Worm (Caenorhabditis elegans) whole organism, midembryonic: ENCODE measurements around the gene msrp-3.

Experiments
- T22C8.4 ChIP-seq: fragments of 200-800 bp; sonication (Bioruptor generic); IDR thresholded peaks from 2 replicates; pipeline ENCODE4 v1.3.6; 2022; ENCODE audit warnings: missing genetic modification characterization, missing compliant biosample characterization
- cog-1 ChIP-seq: sonication (generic microtip); optimal IDR thresholded peaks from 2 replicates; lab custom pipeline; 2016; ENCODE audit warnings: missing genetic modification characterization, missing compliant biosample characterization
- flt-1 ChIP-seq: fragments of 200-800 bp; sonication (Bioruptor generic); IDR thresholded peaks from 2 replicates; pipeline ENCODE4 v1.3.6; 2022; ENCODE audit warnings: missing genetic modification characterization, missing compliant biosample characterization
- klf-2 ChIP-seq: fragments of 200-800 bp; sonication (Bioruptor generic); conservative IDR thresholded peaks from 2 replicates; pipeline ENCODE4 v1.3.6; 2022; ENCODE audit warnings: missing genetic modification reagents, missing genetic modification characterization, missing compliant biosample characterization
- med-1 ChIP-seq: sonication (generic microtip); optimal IDR thresholded peaks from 2 replicates; lab custom pipeline; 2017; ENCODE audit warnings: missing genetic modification characterization, mild to moderate bottlenecking, missing compliant biosample characterization, antibody characterized with exemption, missing genetic modification reagents; ENCODE audit not compliant: insufficient read depth
- ref-1 ChIP-seq: fragments of 200-800 bp; sonication (Bioruptor generic); conservative IDR thresholded peaks from 2 replicates; pipeline ENCODE4 v1.3.6; 2022; ENCODE audit warnings: missing genetic modification reagents, missing genetic modification characterization, missing compliant biosample characterization
- tab-1 ChIP-seq: fragments of 200-800 bp; sonication (Bioruptor generic); IDR thresholded peaks from 2 replicates; pipeline ENCODE4 v1.3.6; 2022; ENCODE audit warnings: missing genetic modification characterization, missing compliant biosample characterization
- ztf-23 ChIP-seq: fragments of 200-800 bp; sonication (Bioruptor generic); IDR thresholded peaks from 2 replicates; pipeline ENCODE4 v1.3.6; 2022; ENCODE audit warnings: missing genetic modification reagents, missing genetic modification characterization, missing compliant biosample characterization
- ztf-29 ChIP-seq: fragments of 200-800 bp; sonication (Bioruptor generic); IDR thresholded peaks from 2 replicates; pipeline ENCODE4 v1.3.6; 2022; ENCODE audit warnings: missing genetic modification reagents, missing genetic modification characterization, missing compliant biosample characterization

msrp-3 gene

ce11 chrII:788139-788538 is 26.5 kb downstream of the msrp-3 start, which contains the start of gene F46F5.15:
F46F5.15 (plus strand) TSS chrII:788439.
- TF ChIP-seq flt-1 (GFP tag; lab: Robert Waterston, UW) = no peak
- TF ChIP-seq ztf-29 (GFP tag; lab: Robert Waterston, UW) = no peak
- TF ChIP-seq cog-1 = no peak
- TF ChIP-seq klf-2 (GFP tag; lab: Robert Waterston, UW) = no peak
- no peak for TF ChIP-seq tab-1 (GFP tag; lab: Robert Waterston, UW)
- no peak for TF ChIP-seq ref-1 (GFP tag; lab: Robert Waterston, UW)
- no peak for TF ChIP-seq ztf-23 (GFP tag; lab: Robert Waterston, UW)
- TF ChIP-seq T22C8.4 (GFP tag; lab: Robert Waterston, UW) = no peak
- TF ChIP-seq med-1 = no peak

- no peak for TF ChIP-seq ztf-29 (GFP tag; lab: Robert Waterston, UW)
- no peak for TF ChIP-seq ztf-23 (GFP tag; lab: Robert Waterston, UW)
- no peak for TF ChIP-seq flt-1 (GFP tag; lab: Robert Waterston, UW)
- no peak for TF ChIP-seq cog-1
- no peak for TF ChIP-seq med-1
- no peak for TF ChIP-seq T22C8.4 (GFP tag; lab: Robert Waterston, UW)
- TF ChIP-seq ref-1 (GFP tag; lab: Robert Waterston, UW) = no peak
- no peak for TF ChIP-seq tab-1 (GFP tag; lab: Robert Waterston, UW)
- TF ChIP-seq klf-2 (GFP tag; lab: Robert Waterston, UW) = no peak
These were observed 27.7 kb downstream of the msrp-3 start, which contains the start of gene F46F5.16 for ce11 chrII:786938-787337. F46F5.16 (plus strand) TSS chrII:787238.

ce11 chrII:783532-783931 is 31.1 kb downstream of the msrp-3 start, which contains the start of gene Y39F10A.6:
Y39F10A.6 (minus strand) TSS chrII:783632.
- TF ChIP-seq flt-1 (GFP tag; lab: Robert Waterston, UW) = no peak
- no peak for TF ChIP-seq tab-1 (GFP tag; lab: Robert Waterston, UW)
- no peak for TF ChIP-seq ztf-23 (GFP tag; lab: Robert Waterston, UW)
- TF ChIP-seq med-1 = no peak
- TF ChIP-seq klf-2 (GFP tag; lab: Robert Waterston, UW) = no peak
- no peak for TF ChIP-seq T22C8.4 (GFP tag; lab: Robert Waterston, UW)

- no peak for TF ChIP-seq ztf-23 (GFP tag; lab: Robert Waterston, UW)
- no peak for TF ChIP-seq ztf-29 (GFP tag; lab: Robert Waterston, UW)
- TF ChIP-seq flt-1 (GFP tag; lab: Robert Waterston, UW) = no peak
- no peak for TF ChIP-seq T22C8.4 (GFP tag; lab: Robert Waterston, UW)
- TF ChIP-seq med-1 = no peak
- TF ChIP-seq tab-1 (GFP tag; lab: Robert Waterston, UW) = no peak
- no peak for TF ChIP-seq klf-2 (GFP tag; lab: Robert Waterston, UW)
- TF ChIP-seq ref-1 (GFP tag; lab: Robert Waterston, UW) = no peak
- TF ChIP-seq cog-1 = no peak
These were observed 31.7 kb downstream of the msrp-3 start, which contains the start of gene Y39F10A.3 for ce11 chrII:782903-783302. Y39F10A.3 (minus strand) TSS chrII:783003.

ce11 chrII:775033-775432 is 39.6 kb downstream of the msrp-3 start, which contains the start of gene Y39F10A.1:
Y39F10A.1 (plus strand) TSS chrII:775333.
- TF ChIP-seq tab-1 (GFP tag; lab: Robert Waterston, UW) (no peak), T22C8.4 (GFP tag; lab: Robert Waterston, UW) (no peak), cog-1 (no peak), med-1 (no peak), ztf-29 (GFP tag; lab: Robert Waterston, UW) (no peak), ztf-23 (GFP tag; lab: Robert Waterston, UW) (no peak), ref-1 (GFP tag; lab: Robert Waterston, UW) (no peak), klf-2 (GFP tag; lab: Robert Waterston, UW) (no peak), flt-1 (GFP tag; lab: Robert Waterston, UW) (no peak)

ce11 chrII:773830-774229 is 40.8 kb downstream of the msrp-3 start:
- TF ChIP-seq T22C8.4 (GFP tag; lab: Robert Waterston, UW) (no peak), tab-1 (GFP tag; lab: Robert Waterston, UW) (no peak), med-1 (no peak), ref-1 (GFP tag; lab: Robert Waterston, UW) (no peak), cog-1 (no peak), ztf-29 (GFP tag; lab: Robert Waterston, UW) (no peak), ztf-23 (GFP tag; lab: Robert Waterston, UW) (no peak), flt-1 (GFP tag; lab: Robert Waterston, UW) (no peak), klf-2 (GFP tag; lab: Robert Waterston, UW) (no peak)

ce11 chrII:770253-770652 is 44.4 kb downstream of the msrp-3 start, which contains the start of gene C08G5.6:
C08G5.6 (plus strand) TSS chrII:770553.
- TF ChIP-seq ref-1 (GFP tag; lab: Robert Waterston, UW) (no peak), klf-2 (GFP tag; lab: Robert Waterston, UW) (no peak), ztf-29 (GFP tag; lab: Robert Waterston, UW) (no peak), T22C8.4 (GFP tag; lab: Robert Waterston, UW) (no peak), cog-1 (no peak), tab-1 (GFP tag; lab: Robert Waterston, UW) (no peak), flt-1 (GFP tag; lab: Robert Waterston, UW) (no peak), ztf-23 (GFP tag; lab: Robert Waterston, UW) (no peak), med-1 (no peak)

- TF ChIP-seq cog-1 (no peak), ztf-23 (GFP tag; lab: Robert Waterston, UW) (no peak), flt-1 (GFP tag; lab: Robert Waterston, UW) (no peak), ref-1 (GFP tag; lab: Robert Waterston, UW) (no peak), ztf-29 (GFP tag; lab: Robert Waterston, UW) (no peak), med-1 (no peak), tab-1 (GFP tag; lab: Robert Waterston, UW) (no peak), T22C8.4 (GFP tag; lab: Robert Waterston, UW) (no peak)
These were observed 45.4 kb downstream of the msrp-3 start for ce11 chrII:769250-769649.

- TF ChIP-seq ref-1 (GFP tag; lab: Robert Waterston, UW) (no peak), med-1 (no peak), klf-2 (GFP tag; lab: Robert Waterston, UW) (no peak), flt-1 (GFP tag; lab: Robert Waterston, UW) (no peak), T22C8.4 (GFP tag; lab: Robert Waterston, UW) (no peak), tab-1 (GFP tag; lab: Robert Waterston, UW) (no peak), cog-1 (no peak), ztf-23 (GFP tag; lab: Robert Waterston, UW) (no peak), ztf-29 (GFP tag; lab: Robert Waterston, UW) (no peak)
These were observed 49.4 kb downstream of the msrp-3 start, which contains the start of gene C08G5.7 for ce11 chrII:765219-765618. C08G5.7 (minus strand) TSS chrII:765319.
